Worm (Caenorhabditis elegans): ENCODE data around the gene B0416.11.

B0416.11 gene

DNA sequence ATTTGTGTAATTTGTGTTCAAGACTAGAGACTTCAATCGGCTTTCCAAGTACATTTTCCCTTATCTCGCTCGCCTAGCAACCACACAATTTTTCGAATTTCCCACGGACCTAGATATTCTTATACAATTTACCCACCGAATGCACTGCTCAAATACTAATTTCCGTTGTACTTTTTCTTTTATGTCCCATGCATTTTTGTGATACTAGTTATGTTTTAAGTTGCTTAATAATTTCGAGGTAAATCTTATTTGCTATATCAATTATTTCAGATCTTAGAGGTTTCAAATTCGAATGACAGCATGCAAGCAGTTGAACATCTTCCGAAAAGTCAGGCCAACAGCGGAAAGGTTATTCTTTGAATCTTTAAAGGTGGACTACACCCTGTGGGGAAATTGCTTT is 23.4 kb downstream of the B0416.11 start, which contains the start of gene F18G5.1:
Gene F18G5.1 (plus strand): TSS at position 301 of the 400 bp plus-strand sequence.
- TF ChIP-seq aly-1 (tag; optimal IDR thresholded peaks at IDR 0.05), result no peak
- TF ChIP-seq F13C5.2 (tag; optimal IDR thresholded peaks at IDR 0.05), result no peak

ce11 chrX:9255993-9256392 is 26.9 kb downstream of the B0416.11 start:
- TF ChIP-seq aly-1 (tag; optimal IDR thresholded peaks at IDR 0.05) (no peak), ama-1 (optimal IDR thresholded peaks at IDR 0.05) (no peak), B0310.2 (tag; optimal IDR thresholded peaks at IDR 0.05) (no peak), tbx-11 (GFP tag; IDR thresholded peaks at IDR 0.05) (no peak), pes-1 (GFP tag; IDR thresholded peaks at IDR 0.05) (no peak), F13C5.2 (tag; optimal IDR thresholded peaks at IDR 0.05) (no peak), tra-4 (tag; optimal IDR thresholded peaks at IDR 0.05) (no peak), ceh-36 (tag; optimal IDR thresholded peaks at IDR 0.05) (no peak), tbx-37 (GFP tag; conservative IDR thresholded peaks at IDR 0.05) (no peak), sea-1 (GFP tag; conservative IDR thresholded peaks at IDR 0.05) (no peak), ets-7 (tag; optimal IDR thresholded peaks at IDR 0.05) (no peak), flt-1 (GFP tag; IDR thresholded peaks at IDR 0.05) (no peak), hmg-4 (GFP tag; optimal IDR thresholded peaks at IDR 0.05) (no peak), ceh-13 (GFP tag; optimal IDR thresholded peaks at IDR 0.05) (no peak), hnd-1 (tag; optimal IDR thresholded peaks at IDR 0.05) (no peak), scrt-1 (GFP tag; IDR thresholded peaks at IDR 0.05) (no peak), hmbx-1 (tag; optimal IDR thresholded peaks at IDR 0.05) (no peak)

DNA sequence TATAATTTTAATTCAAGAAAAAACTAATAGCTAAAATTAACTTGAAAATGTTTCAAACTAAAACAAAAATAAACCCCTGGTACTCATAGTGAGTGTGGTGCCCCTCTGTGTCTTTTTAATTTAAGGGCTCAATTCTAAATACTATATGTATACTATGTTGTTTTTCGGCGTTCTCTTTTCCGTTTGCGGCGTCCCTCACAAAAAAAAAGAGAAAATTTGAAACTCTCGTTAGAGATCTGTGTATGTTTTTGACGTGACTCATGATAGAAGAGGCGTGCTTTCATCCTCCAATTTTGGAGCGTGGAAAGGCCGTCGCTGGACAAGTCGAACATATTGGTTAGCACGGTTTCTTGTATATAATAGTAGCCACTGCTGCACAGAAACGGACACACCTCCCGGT is 31.4 kb downstream of the B0416.11 start, which contains the start of gene pes-8:
Gene pes-8 (plus strand): TSS at position 301 of the 400 bp plus-strand sequence.
- no peak for TF ChIP-seq F13C5.2 (tag; optimal IDR thresholded peaks at IDR 0.05)
- no peak for TF ChIP-seq ceh-13 (GFP tag; optimal IDR thresholded peaks at IDR 0.05)
- TF ChIP-seq tra-4 (tag; optimal IDR thresholded peaks at IDR 0.05), result no peak
- TF ChIP-seq ama-1 (optimal IDR thresholded peaks at IDR 0.05), result no peak
- no peak for TF ChIP-seq aly-1 (tag; optimal IDR thresholded peaks at IDR 0.05)
- TF ChIP-seq B0310.2 (tag; optimal IDR thresholded peaks at IDR 0.05), result no peak
- TF ChIP-seq tbx-11 (GFP tag; IDR thresholded peaks at IDR 0.05), result no peak
- TF ChIP-seq tbx-37 (GFP tag; conservative IDR thresholded peaks at IDR 0.05), result no peak
- TF ChIP-seq pes-1 (GFP tag; IDR thresholded peaks at IDR 0.05), result no peak
- TF ChIP-seq scrt-1 (GFP tag; IDR thresholded peaks at IDR 0.05), result no peak

DNA sequence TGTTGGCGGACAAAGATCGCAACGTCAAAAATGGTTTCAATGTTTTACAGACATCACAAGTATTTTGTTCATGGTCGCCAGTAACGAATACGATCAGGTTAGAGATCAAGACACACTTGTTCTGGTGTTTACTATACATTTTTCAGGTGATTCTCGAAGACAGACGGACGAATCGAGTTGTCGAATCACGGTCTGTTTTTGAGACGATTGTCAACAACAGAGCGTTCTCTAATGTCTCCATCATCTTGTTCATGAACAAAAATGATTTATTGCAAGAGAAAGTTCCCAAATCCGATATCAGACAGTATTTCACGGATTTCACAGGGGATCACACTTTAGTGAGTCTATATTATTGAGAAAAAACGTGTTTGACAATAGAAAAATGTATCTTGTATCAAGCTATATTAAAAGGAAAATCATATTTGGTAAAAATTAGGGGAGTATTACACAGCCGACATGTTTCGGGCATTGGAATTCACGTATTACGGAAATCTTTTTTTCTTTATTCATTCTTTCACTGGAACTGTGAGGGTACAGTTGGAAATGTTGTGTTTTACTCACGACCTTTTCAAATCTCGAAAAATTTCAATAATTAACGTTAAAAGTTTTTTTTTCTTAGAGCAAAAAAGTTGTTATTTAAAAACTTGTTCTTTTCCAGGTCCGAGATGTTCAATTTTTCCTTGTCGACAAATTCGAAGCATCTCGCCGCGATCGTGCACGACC is 34.7 kb downstream of the B0416.11 start:
- TF ChIP-seq F13C5.2 (tag; optimal IDR thresholded peaks at IDR 0.05) (no peak), hmg-4 (GFP tag; optimal IDR thresholded peaks at IDR 0.05) (no peak), tra-4 (tag; optimal IDR thresholded peaks at IDR 0.05) (no peak), tbx-11 (GFP tag; IDR thresholded peaks at IDR 0.05) (no peak), ceh-13 (GFP tag; optimal IDR thresholded peaks at IDR 0.05) (no peak), aly-1 (tag; optimal IDR thresholded peaks at IDR 0.05) (no peak), sea-1 (GFP tag; conservative IDR thresholded peaks at IDR 0.05) (no peak), scrt-1 (GFP tag; IDR thresholded peaks at IDR 0.05) (no peak), B0310.2 (tag; optimal IDR thresholded peaks at IDR 0.05) (no peak), hmbx-1 (tag; optimal IDR thresholded peaks at IDR 0.05) (no peak), ama-1 (optimal IDR thresholded peaks at IDR 0.05) (no peak), hnd-1 (tag; optimal IDR thresholded peaks at IDR 0.05) (no peak), pes-1 (GFP tag; IDR thresholded peaks at IDR 0.05) (no peak), flt-1 (GFP tag; IDR thresholded peaks at IDR 0.05) (no peak), tbx-37 (GFP tag; conservative IDR thresholded peaks at IDR 0.05) (no peak)

DNA sequence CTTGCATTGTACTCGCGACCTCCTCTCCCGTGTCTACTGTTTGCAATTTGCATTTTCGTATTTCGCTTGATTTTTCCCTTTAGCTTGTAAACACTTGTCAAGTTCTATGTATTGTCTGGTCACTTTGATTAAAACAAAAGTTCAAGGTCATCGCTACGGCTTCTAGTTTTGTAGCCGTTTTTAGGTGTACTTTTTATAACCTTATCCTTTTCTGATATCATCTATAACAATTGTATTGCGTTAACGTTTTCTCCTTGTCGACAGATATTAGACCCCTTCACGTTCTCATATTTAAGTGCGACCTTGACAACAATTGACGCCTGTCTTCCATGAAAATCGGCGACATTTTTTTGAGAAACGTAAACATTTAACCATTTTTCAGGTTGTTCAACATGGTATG is 36.3 kb downstream of the B0416.11 start:
- TF ChIP-seq hnd-1 (tag; optimal IDR thresholded peaks at IDR 0.05) (no peak), ceh-36 (tag; optimal IDR thresholded peaks at IDR 0.05) (no peak), tbx-11 (GFP tag; IDR thresholded peaks at IDR 0.05) (no peak), pes-1 (GFP tag; IDR thresholded peaks at IDR 0.05) (no peak), scrt-1 (GFP tag; IDR thresholded peaks at IDR 0.05) (no peak), tbx-37 (GFP tag; conservative IDR thresholded peaks at IDR 0.05) (no peak), B0310.2 (tag; optimal IDR thresholded peaks at IDR 0.05) (no peak), ets-7 (tag; optimal IDR thresholded peaks at IDR 0.05) (no peak), sea-1 (GFP tag; conservative IDR thresholded peaks at IDR 0.05) (no peak)

ce11 chrX:9243257-9243656 is 39.7 kb downstream of the B0416.11 start, which contains the start of gene gpa-12:
gpa-12 (plus strand) TSS chrX:9243557.
- TF ChIP-seq scrt-1 (GFP tag; IDR thresholded peaks at IDR 0.05) (no peak), hmbx-1 (tag; optimal IDR thresholded peaks at IDR 0.05) (no peak), sea-1 (GFP tag; conservative IDR thresholded peaks at IDR 0.05) (no peak), hmg-4 (GFP tag; optimal IDR thresholded peaks at IDR 0.05) (no peak), tbx-37 (GFP tag; conservative IDR thresholded peaks at IDR 0.05) (no peak)

- no peak for TF ChIP-seq tbx-37 (GFP tag; conservative IDR thresholded peaks at IDR 0.05)
- no peak for TF ChIP-seq pes-1 (GFP tag; IDR thresholded peaks at IDR 0.05)
- TF ChIP-seq ceh-13 (GFP tag; optimal IDR thresholded peaks at IDR 0.05), result no peak
- TF ChIP-seq hmg-4 (GFP tag; optimal IDR thresholded peaks at IDR 0.05), result no peak
Observed at ce11 chrX:9242123-9242522, 40.8 kb downstream of the B0416.11 start, which contains the start of gene lgc-4. lgc-4 (minus strand) TSS chrX:9242223.

DNA sequence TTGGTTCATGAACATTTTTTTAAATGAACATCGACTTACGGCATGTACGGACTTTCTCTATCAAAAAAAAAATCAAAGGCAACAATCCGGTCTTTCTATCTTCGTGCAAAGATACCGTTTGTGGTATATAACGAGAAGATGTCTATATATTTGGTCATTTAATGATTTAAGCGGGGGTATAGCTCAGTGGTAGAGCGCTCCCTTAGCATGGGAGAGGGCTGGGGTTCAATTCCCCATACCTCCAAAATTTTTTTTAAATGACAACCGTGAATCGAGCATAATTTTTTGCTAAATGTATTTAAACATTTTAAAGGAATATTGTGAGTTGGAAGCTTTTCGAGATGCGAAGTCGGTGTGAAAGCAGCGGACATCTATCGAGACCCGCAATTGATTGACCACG is 44.2 kb downstream of the B0416.11 start:
- TF ChIP-seq sea-1 (GFP tag; conservative IDR thresholded peaks at IDR 0.05) (no peak), B0310.2 (tag; optimal IDR thresholded peaks at IDR 0.05) (no peak), ets-7 (tag; optimal IDR thresholded peaks at IDR 0.05) (no peak), tbx-11 (GFP tag; IDR thresholded peaks at IDR 0.05) (no peak), ceh-36 (tag; optimal IDR thresholded peaks at IDR 0.05) (no peak), flt-1 (GFP tag; IDR thresholded peaks at IDR 0.05) (no peak), hmg-4 (GFP tag; optimal IDR thresholded peaks at IDR 0.05) (no peak)
